Worm (Caenorhabditis elegans) whole organism, L2 larva: ENCODE measurements around the gene clec-256.

Source experiments
- F13H6.1 ChIP-seq: sonication (generic microtip); optimal IDR thresholded peaks from 2 replicates; lab custom pipeline; 2016; ENCODE audit warnings: missing genetic modification characterization, missing compliant biosample characterization
- R02D3.7 ChIP-seq: fragments of 150-350 bp; optimal IDR thresholded peaks from 2 replicates; lab custom pipeline; 2014; ENCODE audit warnings: missing biosample characterization, missing genetic modification characterization
- Y55F3AM.14 ChIP-seq: fragments of 200-800 bp; sonication (Bioruptor generic); optimal IDR thresholded peaks from 2 replicates; lab custom pipeline; 2018; ENCODE audit warnings: mild to moderate bottlenecking, missing genetic modification characterization, missing compliant biosample characterization
- ZK546.5 ChIP-seq: sonication (generic microtip); optimal IDR thresholded peaks from 2 replicates; lab custom pipeline; 2017; ENCODE audit warnings: missing biosample characterization, missing genetic modification characterization
- alr-1 ChIP-seq: fragments of 150-350 bp; optimal IDR thresholded peaks from 2 replicates; lab custom pipeline; 2014; ENCODE audit warnings: missing biosample characterization, missing genetic modification characterization
- aly-2 ChIP-seq: fragments of 150-350 bp; optimal IDR thresholded peaks from 2 replicates; lab custom pipeline; 2014; ENCODE audit warnings: missing biosample characterization, missing genetic modification characterization
- ama-1 ChIP-seq: fragments of 150-350 bp; optimal IDR thresholded peaks from 2 replicates; lab custom pipeline; 2018; ENCODE audit warnings: inconsistent platforms
- blmp-1 ChIP-seq: sonication (generic microtip); optimal IDR thresholded peaks from 2 replicates; lab custom pipeline; 2017; ENCODE audit warnings: missing genetic modification characterization, mild to moderate bottlenecking, missing compliant biosample characterization, antibody characterized with exemption, moderate library complexity; ENCODE audit not compliant: insufficient read depth
- ceh-16 ChIP-seq: fragments of 150-350 bp; optimal IDR thresholded peaks from 2 replicates; lab custom pipeline; 2014; ENCODE audit warnings: missing biosample characterization, missing genetic modification characterization
- ceh-82 ChIP-seq: fragments of 150-350 bp; optimal IDR thresholded peaks from 2 replicates; lab custom pipeline; 2014; ENCODE audit warnings: missing biosample characterization, missing genetic modification characterization
- crh-2 ChIP-seq: sonication (generic microtip); optimal IDR thresholded peaks from 2 replicates; lab custom pipeline; 2017; ENCODE audit warnings: missing biosample characterization, missing genetic modification characterization
- dmd-4 ChIP-seq: sonication (generic microtip); optimal IDR thresholded peaks from 2 replicates; lab custom pipeline; 2017; ENCODE audit warnings: missing biosample characterization, missing genetic modification characterization
- egl-27 ChIP-seq: sonication (generic microtip); optimal IDR thresholded peaks from 3 replicates; lab custom pipeline; 2017; ENCODE audit warnings: missing biosample characterization, missing genetic modification reagents, missing genetic modification characterization
- elt-3 ChIP-seq: sonication (generic microtip); optimal IDR thresholded peaks from 2 replicates; lab custom pipeline; 2017; ENCODE audit warnings: missing biosample characterization, missing genetic modification characterization
- fos-1 ChIP-seq: fragments of 150-350 bp; optimal IDR thresholded peaks from 2 replicates; lab custom pipeline; 2014; ENCODE audit warnings: missing biosample characterization, missing genetic modification characterization
- gmeb-1 ChIP-seq: fragments of 150-350 bp; optimal IDR thresholded peaks from 2 replicates; lab custom pipeline; 2014; ENCODE audit warnings: missing biosample characterization, missing genetic modification characterization
- lin-11 ChIP-seq: fragments of 150-350 bp; sonication (generic microtip); optimal IDR thresholded peaks from 2 replicates; lab custom pipeline; 2014; ENCODE audit warnings: missing biosample characterization, missing genetic modification characterization, inconsistent platforms, mixed read lengths
- lsy-2 ChIP-seq, 2 experiments: fragments of 150-350 bp in 1 of 2; sonication (generic microtip) in 1 of 2; optimal IDR thresholded peaks; 2 replicates each; lab custom pipeline; 2014 to 2017; ENCODE audit warnings: missing biosample characterization in 2 of 2, missing genetic modification characterization in 2 of 2
- mab-5 ChIP-seq: fragments of 150-350 bp; optimal IDR thresholded peaks from 2 replicates; lab custom pipeline; 2014; ENCODE audit warnings: missing biosample characterization, missing genetic modification characterization
- mdl-1 ChIP-seq, 2 experiments: fragments of 150-350 bp in 1 of 2; sonication (generic microtip) in 1 of 2; optimal IDR thresholded peaks; 2 replicates each; lab custom pipeline; 2017; ENCODE audit warnings: missing biosample characterization in 2 of 2, missing genetic modification characterization in 2 of 2
- nhr-10 ChIP-seq: sonication (generic microtip); optimal IDR thresholded peaks from 2 replicates; lab custom pipeline; 2017; ENCODE audit warnings: missing biosample characterization, missing genetic modification characterization
- nhr-12 ChIP-seq: fragments of 150-350 bp; optimal IDR thresholded peaks from 2 replicates; lab custom pipeline; 2014; ENCODE audit warnings: missing biosample characterization, missing genetic modification characterization
- nhr-129 ChIP-seq: fragments of 150-350 bp; optimal IDR thresholded peaks from 2 replicates; lab custom pipeline; 2014; ENCODE audit warnings: missing biosample characterization, missing genetic modification characterization
- nhr-23 ChIP-seq: fragments of 150-350 bp; optimal IDR thresholded peaks from 2 replicates; lab custom pipeline; 2014; ENCODE audit warnings: missing biosample characterization, missing genetic modification reagents, missing genetic modification characterization
- nhr-25 ChIP-seq: fragments of 150-350 bp; sonication (generic microtip); optimal IDR thresholded peaks from 3 replicates; lab custom pipeline; 2014; ENCODE audit warnings: missing biosample characterization, missing genetic modification characterization
- nhr-6 ChIP-seq: fragments of 150-350 bp; optimal IDR thresholded peaks from 2 replicates; lab custom pipeline; 2014; ENCODE audit warnings: missing biosample characterization, missing genetic modification characterization
- nhr-77 ChIP-seq: fragments of 150-350 bp; optimal IDR thresholded peaks from 2 replicates; lab custom pipeline; 2014; ENCODE audit warnings: missing biosample characterization, missing genetic modification characterization
- peb-1 ChIP-seq: fragments of 150-350 bp; optimal IDR thresholded peaks from 2 replicates; lab custom pipeline; 2014; ENCODE audit warnings: missing biosample characterization, missing genetic modification characterization
- sem-4 ChIP-seq: fragments of 150-350 bp; optimal IDR thresholded peaks from 2 replicates; lab custom pipeline; 2014; ENCODE audit warnings: missing biosample characterization, missing genetic modification reagents, missing genetic modification characterization
- skn-1 ChIP-seq: sonication (generic microtip); optimal IDR thresholded peaks from 2 replicates; lab custom pipeline; 2017; ENCODE audit warnings: missing biosample characterization, missing genetic modification characterization
- sma-3 ChIP-seq: sonication (generic microtip); optimal IDR thresholded peaks from 2 replicates; lab custom pipeline; 2016; ENCODE audit warnings: missing genetic modification reagents, missing genetic modification characterization, missing compliant biosample characterization
- sma-9 ChIP-seq, 2 experiments: fragments of 150-350 bp in 1 of 2; sonication (generic microtip) in 1 of 2; optimal IDR thresholded peaks; 2 replicates each; lab custom pipeline; 2014 to 2016; ENCODE audit warnings: missing genetic modification characterization in 2 of 2, mild to moderate bottlenecking in 1 of 2, missing biosample characterization in 1 of 2, missing compliant biosample characterization in 1 of 2, missing genetic modification reagents in 1 of 2, moderate library complexity in 1 of 2
- unc-55 ChIP-seq: fragments of 150-350 bp; sonication (generic microtip); optimal IDR thresholded peaks from 3 replicates; lab custom pipeline; 2014; ENCODE audit warnings: missing biosample characterization, missing genetic modification reagents, missing genetic modification characterization
- unc-62 ChIP-seq: fragments of 150-350 bp; optimal IDR thresholded peaks from 2 replicates; lab custom pipeline; 2014; ENCODE audit warnings: missing biosample characterization, missing genetic modification reagents, missing genetic modification characterization
- ztf-1 ChIP-seq: fragments of 200-800 bp; sonication (Bioruptor generic); conservative IDR thresholded peaks from 2 replicates; pipeline ENCODE4 v1.3.6; 2022; ENCODE audit warnings: missing genetic modification characterization, missing compliant biosample characterization
- ztf-11 ChIP-seq: sonication (generic microtip); optimal IDR thresholded peaks from 2 replicates; lab custom pipeline; 2017; ENCODE audit warnings: missing biosample characterization, missing genetic modification characterization

The clec-256 gene

DNA sequence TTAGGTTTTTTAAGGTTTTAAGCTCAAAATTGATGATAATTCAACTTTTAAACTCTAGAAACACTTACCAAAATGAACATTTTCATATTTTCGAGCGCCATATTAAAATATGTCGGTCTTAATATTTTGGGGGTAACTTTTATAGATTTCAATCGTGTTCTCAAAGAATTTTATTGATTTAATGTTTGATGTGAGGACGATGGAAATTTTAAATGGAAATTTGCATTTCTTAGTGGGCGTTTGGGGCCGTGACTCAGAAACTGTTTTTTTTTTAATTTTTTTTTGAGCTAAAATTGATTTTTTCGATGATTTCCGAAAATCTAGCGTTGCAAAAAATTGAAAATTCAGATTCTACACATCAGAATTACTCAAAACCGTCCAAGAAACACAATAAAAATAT is 31.8 kb downstream of the clec-256 start, which contains the start of gene C54E10.10:
Gene C54E10.10, minus strand, starts transcription at position 101 of the 400 bp plus-strand sequence.
- no peak for TF ChIP-seq sma-3 (GFP tag; lab: Kevin White, UChicago)
- TF ChIP-seq nhr-12 (tag; lab: Kevin White, UChicago), result no peak
- TF ChIP-seq lsy-2 (tag; optimal IDR thresholded peaks at IDR 0.05; lab: Kevin White, UChicago), result no peak
- no peak for TF ChIP-seq mab-5 (tag; lab: Kevin White, UChicago)
- no peak for TF ChIP-seq ZK546.5 (tag; lab: Kevin White, UChicago)
- TF ChIP-seq blmp-1, result no peak
- TF ChIP-seq nhr-6 (tag; lab: Kevin White, UChicago), result no peak
- no peak for TF ChIP-seq lin-11
- no peak for TF ChIP-seq gmeb-1 (tag; lab: Kevin White, UChicago)
- TF ChIP-seq mdl-1 (tag; optimal IDR thresholded peaks at IDR 0.05; lab: Kevin White, UChicago), result no peak
- no peak for TF ChIP-seq ztf-11 (tag; lab: Kevin White, UChicago)
- TF ChIP-seq skn-1 (tag; lab: Kevin White, UChicago), result no peak
- TF ChIP-seq ceh-82 (tag; lab: Kevin White, UChicago), result no peak
- no peak for TF ChIP-seq unc-55
- no peak for TF ChIP-seq ceh-16
- TF ChIP-seq crh-2, result no peak
- no peak for TF ChIP-seq F13H6.1 (tag; lab: Kevin White, UChicago)
- no peak for TF ChIP-seq sma-9 (GFP tag; optimal IDR thresholded peaks at IDR 0.05; lab: Kevin White, UChicago)
- no peak for TF ChIP-seq sma-9 (tag; optimal IDR thresholded peaks at IDR 0.05; lab: Kevin White, UChicago)
- TF ChIP-seq elt-3 (tag; lab: Kevin White, UChicago), result no peak
- TF ChIP-seq fos-1 (tag; lab: Kevin White, UChicago), result no peak

DNA sequence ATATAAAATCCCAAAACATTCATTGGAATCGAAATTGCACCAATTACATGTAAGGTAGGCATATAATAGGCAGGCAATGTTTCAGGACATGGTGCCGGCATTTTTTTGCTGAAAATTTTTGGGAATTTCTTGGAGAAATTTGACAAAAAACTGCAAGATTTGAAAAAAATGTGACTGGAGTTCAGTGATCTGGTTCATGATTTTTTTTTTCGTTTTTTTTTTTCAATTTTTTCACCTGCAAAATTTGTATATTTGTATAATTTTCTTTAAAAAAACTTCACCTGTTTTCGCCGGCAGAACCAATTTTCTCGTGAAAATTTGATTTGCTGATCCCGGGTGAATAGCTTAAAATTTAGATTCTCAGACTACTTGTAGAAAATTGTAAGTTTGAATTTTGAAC is 34.9 kb downstream of the clec-256 start, which contains the start of gene sri-10:
Gene sri-10, minus strand, starts transcription at position 101 of the 400 bp plus-strand sequence.
- TF ChIP-seq nhr-23 (tag; lab: Kevin White, UChicago) (no peak), ztf-1 (GFP tag; lab: Robert Waterston, UW) (no peak), ZK546.5 (tag; lab: Kevin White, UChicago) (no peak), ceh-16 (no peak), F13H6.1 (tag; lab: Kevin White, UChicago) (no peak), mab-5 (tag; lab: Kevin White, UChicago) (no peak), sma-3 (GFP tag; lab: Kevin White, UChicago) (no peak), fos-1 (tag; lab: Kevin White, UChicago) (no peak), unc-55 (no peak), dmd-4 (no peak), gmeb-1 (tag; lab: Kevin White, UChicago) (no peak), blmp-1 (no peak), sem-4 (tag; lab: Kevin White, UChicago) (no peak), nhr-77 (tag; lab: Kevin White, UChicago) (no peak), crh-2 (no peak), egl-27 (tag; lab: Kevin White, UChicago) (no peak)

- TF ChIP-seq sma-9 (GFP tag; optimal IDR thresholded peaks at IDR 0.05; lab: Kevin White, UChicago) (peak; percentile 13), sma-9 (tag; optimal IDR thresholded peaks at IDR 0.05; lab: Kevin White, UChicago) (no peak), lin-11 (peak; percentile 2), lsy-2 (tag; optimal IDR thresholded peaks at IDR 0.05; lab: Kevin White, UChicago) (peak in 1 of 2 experiments; percentile 8), peb-1 (tag; lab: Kevin White, UChicago) (no peak), unc-55 (peak; percentile 21)
These were observed 37.1 kb downstream of the clec-256 start, which contains the start of gene C54E10.6 for ce11 chrV:18808621-18809020. Gene C54E10.6 (minus strand): TSS chrV:18808729.

DNA sequence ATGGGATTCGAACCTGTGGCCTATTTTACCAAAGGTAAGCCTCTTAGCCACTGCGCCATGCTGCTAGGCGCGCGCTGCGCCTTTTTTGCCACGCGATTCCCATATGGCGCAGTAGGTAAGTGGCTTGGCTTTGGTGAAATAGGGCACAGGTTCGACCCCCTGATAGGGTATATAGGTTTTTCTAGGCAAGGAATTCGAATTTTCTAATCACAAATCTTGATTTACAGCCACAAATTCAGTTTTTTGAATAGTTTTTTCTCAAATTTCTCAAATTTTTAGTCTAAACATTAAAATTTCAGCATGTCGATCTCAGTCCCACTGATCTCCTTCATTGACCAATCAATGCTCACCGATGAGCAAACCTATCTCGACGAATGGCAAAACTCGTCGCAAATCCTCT is 39.2 kb downstream of the clec-256 start, which contains the start of gene C54E10.3:
Gene C54E10.3, plus strand, starts transcription at position 301 of the 400 bp plus-strand sequence.
- no peak for TF ChIP-seq sem-4 (tag; lab: Kevin White, UChicago)
- no peak for TF ChIP-seq alr-1 (tag; lab: Kevin White, UChicago)
- no peak for TF ChIP-seq mdl-1 (tag; optimal IDR thresholded peaks at IDR 0.05; lab: Kevin White, UChicago)
- TF ChIP-seq aly-2 (tag; lab: Kevin White, UChicago), result no peak
- TF ChIP-seq nhr-23 (tag; lab: Kevin White, UChicago), result no peak
- TF ChIP-seq nhr-10 (tag; lab: Kevin White, UChicago), result no peak
- no peak for TF ChIP-seq nhr-25 (tag; lab: Kevin White, UChicago)
- no peak for TF ChIP-seq fos-1 (tag; lab: Kevin White, UChicago)
- TF ChIP-seq, all 48 proteins: peak for 0

DNA sequence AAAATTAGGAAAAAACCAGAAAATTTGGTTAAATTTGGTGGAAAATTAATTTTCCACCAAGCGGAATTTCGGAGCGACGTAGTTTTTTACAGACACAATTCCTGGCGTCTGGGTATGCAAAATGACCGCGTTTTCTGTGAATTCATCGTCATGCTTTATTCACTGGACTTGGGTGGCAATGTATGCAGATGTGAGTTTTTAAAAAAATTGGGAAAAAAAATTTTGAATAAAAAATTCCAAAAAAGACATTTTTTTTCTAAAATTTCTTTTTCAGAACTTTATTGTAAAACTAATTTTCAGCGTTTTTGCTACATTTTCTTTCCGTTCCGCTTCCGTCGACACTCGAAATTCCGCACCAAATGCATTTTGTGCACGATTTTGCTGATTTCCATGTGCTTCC is 39.9 kb downstream of the clec-256 start, which contains the start of gene C54E10.7:
Gene C54E10.7, plus strand, starts transcription at position 301 of the 400 bp plus-strand sequence.
- TF ChIP-seq Y55F3AM.14 (GFP tag; lab: Kevin White, UChicago) (no peak), sma-9 (GFP tag; optimal IDR thresholded peaks at IDR 0.05; lab: Kevin White, UChicago) (no peak), sma-9 (tag; optimal IDR thresholded peaks at IDR 0.05; lab: Kevin White, UChicago) (no peak), ama-1 (lab: Kevin White, UChicago) (no peak), nhr-129 (no peak), alr-1 (tag; lab: Kevin White, UChicago) (no peak), elt-3 (tag; lab: Kevin White, UChicago) (no peak), mdl-1 (tag; optimal IDR thresholded peaks at IDR 0.05; lab: Kevin White, UChicago) (no peak), R02D3.7 (tag; lab: Kevin White, UChicago) (no peak), ceh-82 (tag; lab: Kevin White, UChicago) (no peak), mab-5 (tag; lab: Kevin White, UChicago) (no peak), nhr-23 (tag; lab: Kevin White, UChicago) (no peak), ceh-16 (no peak), unc-62 (GFP tag; lab: Kevin White, UChicago) (no peak), ZK546.5 (tag; lab: Kevin White, UChicago) (no peak), ztf-11 (tag; lab: Kevin White, UChicago) (no peak)
